Worm (Caenorhabditis elegans): ENCODE measurements around the gene R10H10.7.

- TF ChIP-seq flt-1 (GFP tag; IDR thresholded peaks at IDR 0.05) (no peak), B0310.2 (tag; optimal IDR thresholded peaks at IDR 0.05) (no peak), ama-1 (optimal IDR thresholded peaks at IDR 0.05) (no peak), tra-4 (tag; optimal IDR thresholded peaks at IDR 0.05) (no peak), ceh-13 (GFP tag; optimal IDR thresholded peaks at IDR 0.05) (no peak), ets-7 (tag; optimal IDR thresholded peaks at IDR 0.05) (no peak), aly-1 (tag; optimal IDR thresholded peaks at IDR 0.05) (no peak), hmg-4 (GFP tag; optimal IDR thresholded peaks at IDR 0.05) (no peak), ceh-36 (tag; optimal IDR thresholded peaks at IDR 0.05) (no peak), hmbx-1 (tag; optimal IDR thresholded peaks at IDR 0.05) (no peak), pes-1 (GFP tag; IDR thresholded peaks at IDR 0.05) (no peak), F13C5.2 (tag; optimal IDR thresholded peaks at IDR 0.05) (no peak), scrt-1 (GFP tag; IDR thresholded peaks at IDR 0.05) (no peak), tbx-37 (GFP tag; conservative IDR thresholded peaks at IDR 0.05) (no peak)
Measured at ce11 chrIV:10442904-10443303, 29.2 kb upstream of the R10H10.7 start.

Data from whole organism, early embryonic.